Worm (Caenorhabditis elegans) whole organism, L4/young adult: ENCODE results near the gene F29C4.4.

ENCODE experiments used
- W03F9.2 ChIP-seq: fragments of 150-350 bp; optimal IDR thresholded peaks from 2 replicates; lab custom pipeline; 2014; ENCODE audit warnings: missing biosample characterization, missing genetic modification characterization
- dao-5 ChIP-seq: sonication (generic microtip); optimal IDR thresholded peaks from 2 replicates; lab custom pipeline; 2016; ENCODE audit warnings: missing genotype, missing genetic modification characterization, moderate library complexity, missing compliant biosample characterization
- him-1 ChIP-seq: sonication (generic microtip); optimal IDR thresholded peaks from 2 replicates; lab custom pipeline; 2016; ENCODE audit warnings: missing genotype, missing genetic modification reagents, missing genetic modification characterization, missing compliant biosample characterization

ce11 chrIV:89991-90390, 21.5 kb upstream of the F29C4.4 start, which contains the start of gene scl-23:
- TF ChIP-seq him-1 (tag; lab: Kevin White, UChicago) (no peak), dao-5 (tag; lab: Kevin White, UChicago) (no peak), W03F9.2 (no peak)
